Worm (Caenorhabditis elegans): ENCODE measurements around the gene nas-32.

ce11 chrV:939341-939740, 40.4 kb upstream of the nas-32 start:
- no peak for TF ChIP-seq rcor-1 (GFP tag; IDR thresholded peaks at IDR 0.05)
- no peak for TF ChIP-seq nfya-1 (tag; optimal IDR thresholded peaks at IDR 0.05; ENCODE audit: borderline replicate concordance, insufficient read depth)
- no peak for TF ChIP-seq egl-18 (GFP tag; IDR thresholded peaks at IDR 0.05)
- no peak for TF ChIP-seq ama-1 (optimal IDR thresholded peaks at IDR 0.05)
- no peak for TF ChIP-seq ama-1 (GFP tag; optimal IDR thresholded peaks at IDR 0.05)
- no peak for TF ChIP-seq ets-4 (GFP tag; optimal IDR thresholded peaks at IDR 0.05)
- TF ChIP-seq pha-4 (tag; optimal IDR thresholded peaks at IDR 0.05): no peak
- TF ChIP-seq egrh-3 (GFP tag; IDR thresholded peaks at IDR 0.05): no peak

All from whole organism, young adult.